Worm (Caenorhabditis elegans) whole organism, L4 larva: Measurements from ENCODE around the gene F55G7.4.
A peak's percentile ranks its signal among the peaks of the same experiment; 100 is the strongest.

Experiments
- F26F4.8 ChIP-seq: fragments of 200-800 bp; sonication (Bioruptor generic); conservative IDR thresholded peaks from 2 replicates; pipeline ENCODE4 v1.3.6; 2022; ENCODE audit warnings: missing genetic modification characterization, missing compliant biosample characterization
- R02D3.7 ChIP-seq: fragments of 150-350 bp; sonication (generic microtip); optimal IDR thresholded peaks from 3 replicates; lab custom pipeline; 2014; ENCODE audit warnings: missing biosample characterization, missing genetic modification characterization
- T20F7.1 ChIP-seq: fragments of 200-800 bp; sonication (Bioruptor generic); optimal IDR thresholded peaks from 2 replicates; lab custom pipeline; 2018; ENCODE audit warnings: mild to moderate bottlenecking, missing genetic modification characterization, missing compliant biosample characterization
- T26A8.4 ChIP-seq: fragments of 200-800 bp; sonication (Bioruptor generic); IDR thresholded peaks from 2 replicates; pipeline ENCODE4 v1.3.6; 2022; ENCODE audit warnings: missing genetic modification characterization, missing compliant biosample characterization
- Y75B8A.6 ChIP-seq: fragments of 200-800 bp; sonication (Bioruptor generic); IDR thresholded peaks from 2 replicates; pipeline ENCODE4 v1.3.6; 2022; ENCODE audit warnings: missing genetic modification reagents, missing genetic modification characterization, missing compliant biosample characterization
- aly-2 ChIP-seq: sonication (generic microtip); optimal IDR thresholded peaks from 2 replicates; lab custom pipeline; 2018; ENCODE audit warnings: missing biosample characterization, missing genetic modification characterization
- ceh-28 ChIP-seq: fragments of 150-350 bp; optimal IDR thresholded peaks from 2 replicates; lab custom pipeline; 2014; ENCODE audit warnings: missing biosample characterization, missing genetic modification reagents, missing genetic modification characterization
- ceh-32 ChIP-seq: sonication (generic microtip); optimal IDR thresholded peaks from 2 replicates; lab custom pipeline; 2016; ENCODE audit warnings: mild to moderate bottlenecking, missing genetic modification characterization, missing compliant biosample characterization; ENCODE audit not compliant: poor library complexity
- ceh-44 ChIP-seq: fragments of 200-800 bp; sonication (Bioruptor generic); IDR thresholded peaks from 2 replicates; pipeline ENCODE4 v1.3.6; 2022; ENCODE audit warnings: missing genetic modification reagents, missing genetic modification characterization, missing compliant biosample characterization
- ceh-62 ChIP-seq: sonication (generic microtip); optimal IDR thresholded peaks from 2 replicates; lab custom pipeline; 2017; ENCODE audit warnings: missing biosample characterization, missing genetic modification characterization
- ceh-82 ChIP-seq: sonication (generic microtip); optimal IDR thresholded peaks from 2 replicates; lab custom pipeline; 2017; ENCODE audit warnings: missing biosample characterization, missing genetic modification characterization
- dpl-1 ChIP-seq: fragments of 150-350 bp; optimal IDR thresholded peaks from 2 replicates; lab custom pipeline; 2014; ENCODE audit warnings: missing biosample characterization, missing genetic modification reagents, missing genetic modification characterization
- fos-1 ChIP-seq: fragments of 150-350 bp; optimal IDR thresholded peaks from 2 replicates; lab custom pipeline; 2014; ENCODE audit warnings: missing biosample characterization, missing genetic modification characterization
- lin-13 ChIP-seq: fragments of 150-350 bp; optimal IDR thresholded peaks from 2 replicates; lab custom pipeline; 2014; ENCODE audit warnings: missing biosample characterization, missing genetic modification reagents, missing genetic modification characterization
- lin-29 ChIP-seq: fragments of 200-800 bp; sonication (Bioruptor generic); IDR thresholded peaks from 2 replicates; pipeline ENCODE4 v1.3.6; 2022; ENCODE audit warnings: missing genetic modification reagents, missing genetic modification characterization, missing compliant biosample characterization
- lin-38 ChIP-seq: fragments of 200-800 bp; sonication (Bioruptor generic); IDR thresholded peaks from 2 replicates; pipeline ENCODE4 v1.3.6; 2022; ENCODE audit warnings: missing genetic modification reagents, missing genetic modification characterization, missing compliant biosample characterization
- lir-3 ChIP-seq: sonication (generic microtip); optimal IDR thresholded peaks from 2 replicates; lab custom pipeline; 2016; ENCODE audit warnings: mild to moderate bottlenecking, missing genetic modification characterization, missing compliant biosample characterization
- madf-9 ChIP-seq: fragments of 200-800 bp; sonication (Bioruptor generic); conservative IDR thresholded peaks from 2 replicates; pipeline ENCODE4 v1.3.6; 2022; ENCODE audit warnings: missing genetic modification reagents, missing genetic modification characterization, missing compliant biosample characterization
- mdt-29 ChIP-seq: fragments of 200-800 bp; sonication (Bioruptor generic); IDR thresholded peaks from 2 replicates; pipeline ENCODE4 v1.3.6; 2022; ENCODE audit warnings: missing genetic modification reagents, missing genetic modification characterization, missing compliant biosample characterization
- nhr-102 ChIP-seq: sonication (generic microtip); optimal IDR thresholded peaks from 2 replicates; lab custom pipeline; 2016; ENCODE audit warnings: mild to moderate bottlenecking, missing genetic modification characterization, moderate library complexity, missing compliant biosample characterization
- nhr-11 ChIP-seq: fragments of 150-350 bp; optimal IDR thresholded peaks from 2 replicates; lab custom pipeline; 2014; ENCODE audit warnings: missing biosample characterization, missing genetic modification characterization
- nhr-237 ChIP-seq: sonication (generic microtip); optimal IDR thresholded peaks from 2 replicates; lab custom pipeline; 2017; ENCODE audit warnings: missing biosample characterization, missing genetic modification characterization
- nhr-28 ChIP-seq: fragments of 150-350 bp; optimal IDR thresholded peaks from 2 replicates; lab custom pipeline; 2014; ENCODE audit warnings: missing biosample characterization, missing genetic modification characterization
- nhr-42 ChIP-seq: fragments of 200-800 bp; sonication (Bioruptor generic); IDR thresholded peaks from 2 replicates; pipeline ENCODE4 v1.3.6; 2022; ENCODE audit warnings: missing genetic modification characterization, missing compliant biosample characterization
- nhr-48 ChIP-seq: sonication (generic microtip); optimal IDR thresholded peaks from 2 replicates; lab custom pipeline; 2016; ENCODE audit warnings: mild to moderate bottlenecking, missing genetic modification characterization, missing compliant biosample characterization
- nhr-6 ChIP-seq: fragments of 150-350 bp; optimal IDR thresholded peaks from 2 replicates; lab custom pipeline; 2014; ENCODE audit warnings: missing biosample characterization, missing genetic modification characterization
- php-3 ChIP-seq: fragments of 200-800 bp; sonication (Bioruptor generic); IDR thresholded peaks from 2 replicates; pipeline ENCODE4 v1.3.6; 2022; ENCODE audit warnings: missing genetic modification reagents, missing genetic modification characterization, missing compliant biosample characterization
- pqm-1 ChIP-seq: sonication (generic microtip); optimal IDR thresholded peaks from 2 replicates; lab custom pipeline; 2017; ENCODE audit warnings: missing biosample characterization, missing genetic modification characterization
- rbr-2 ChIP-seq: sonication (generic microtip); optimal IDR thresholded peaks from 2 replicates; lab custom pipeline; 2016; ENCODE audit warnings: missing genotype, missing genetic modification characterization, missing compliant biosample characterization
- saeg-2 ChIP-seq: fragments of 200-800 bp; sonication (Bioruptor generic); IDR thresholded peaks from 2 replicates; pipeline ENCODE4 v1.3.6; 2022; ENCODE audit warnings: missing genetic modification reagents, missing genetic modification characterization, missing compliant biosample characterization
- spr-3 ChIP-seq: fragments of 200-800 bp; sonication (Bioruptor generic); optimal IDR thresholded peaks from 2 replicates; lab custom pipeline; 2018; ENCODE audit warnings: mild to moderate bottlenecking, missing genetic modification characterization, missing compliant biosample characterization
- unc-62 ChIP-seq, 3 experiments: fragments of 150-350 bp in 1 of 3; sonication (generic microtip); optimal IDR thresholded peaks in 2 of 3; peaks in 1 of 3; 1 replicate in 1 of 3; 2 replicates in 2 of 3; lab custom pipeline; 2014 to 2017; ENCODE audit warnings: missing biosample characterization in 3 of 3, missing genetic modification characterization in 3 of 3, missing genetic modification reagents in 3 of 3, missing genotype in 1 of 3
- vab-7 ChIP-seq: fragments of 200-800 bp; sonication (Bioruptor generic); IDR thresholded peaks from 2 replicates; pipeline ENCODE4 v1.3.6; 2022; ENCODE audit warnings: missing genetic modification reagents, missing genetic modification characterization, missing compliant biosample characterization
- zfp-2 ChIP-seq: sonication (generic microtip); optimal IDR thresholded peaks from 2 replicates; lab custom pipeline; 2016; ENCODE audit warnings: mild to moderate bottlenecking, missing genetic modification characterization, missing compliant biosample characterization
- zfp-3 ChIP-seq: fragments of 200-800 bp; sonication (Bioruptor generic); conservative IDR thresholded peaks from 2 replicates; pipeline ENCODE4 v1.3.6; 2022; ENCODE audit warnings: missing genetic modification reagents, missing genetic modification characterization, missing compliant biosample characterization
- zip-11 ChIP-seq: fragments of 200-800 bp; sonication (Bioruptor generic); IDR thresholded peaks from 2 replicates; pipeline ENCODE4 v1.3.6; 2022; ENCODE audit warnings: missing genetic modification characterization, missing compliant biosample characterization

The F55G7.4 gene

ce11 chrX:11927585-11927984 lies at the start of gene F55G7.4:
Gene F55G7.4, plus strand, starts transcription at chrX:11927885.
- TF ChIP-seq T20F7.1 (GFP tag; lab: Kevin White, UChicago) (no peak), ceh-32 (tag; lab: Kevin White, UChicago) (no peak), nhr-102 (tag; lab: Kevin White, UChicago) (no peak), php-3 (no peak), spr-3 (GFP tag; lab: Kevin White, UChicago) (no peak), vab-7 (GFP tag; lab: Robert Waterston, UW) (no peak), nhr-237 (tag; lab: Kevin White, UChicago) (no peak), ceh-28 (tag; lab: Kevin White, UChicago) (no peak), ceh-82 (no peak), zfp-2 (tag; lab: Kevin White, UChicago) (no peak), dpl-1 (GFP tag; lab: Kevin White, UChicago) (no peak), R02D3.7 (no peak), rbr-2 (tag; lab: Kevin White, UChicago) (no peak), pqm-1 (tag; lab: Kevin White, UChicago) (no peak), zip-11 (GFP tag; lab: Robert Waterston, UW) (no peak), mdt-29 (GFP tag; lab: Robert Waterston, UW) (no peak), nhr-28 (tag; lab: Kevin White, UChicago) (no peak), nhr-42 (GFP tag; lab: Robert Waterston, UW) (no peak), lin-13 (no peak)

DNA sequence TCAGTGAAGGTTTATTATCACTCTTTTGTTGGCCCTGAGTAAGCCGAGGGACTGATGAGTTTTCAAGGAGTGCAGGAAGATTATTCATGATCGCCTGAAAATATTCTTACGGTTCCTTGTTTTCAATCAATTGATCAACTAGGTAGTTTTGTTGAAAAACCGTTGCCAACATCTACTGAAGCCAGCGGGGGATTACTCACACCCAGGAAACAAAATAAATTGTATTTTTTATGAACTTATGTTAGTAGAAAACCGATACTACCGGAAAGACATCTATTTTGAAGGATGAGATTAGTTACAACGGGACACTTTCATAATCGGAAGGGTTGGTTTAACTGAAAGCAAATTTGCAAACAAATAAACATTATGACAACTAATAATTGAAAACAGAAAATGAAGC lies 49.6 kb upstream of the F55G7.4 start, which contains the start of gene Y62H9A.2:
Gene Y62H9A.2, minus strand, starts transcription at position 101 of the 400 bp plus-strand sequence.
- TF ChIP-seq nhr-6: no peak
- no peak for TF ChIP-seq ceh-62 (tag; lab: Kevin White, UChicago)
- no peak for TF ChIP-seq lir-3 (tag; lab: Kevin White, UChicago)
- TF ChIP-seq, all 104 proteins: peak for 0

ce11 chrX:11879871-11880270 lies 47.8 kb upstream of the F55G7.4 start, which contains the start of the genes Y62H9A.3 and Y62H9A.4:
Gene Y62H9A.3, minus strand, starts transcription at chrX:11879971.
Gene Y62H9A.4, plus strand, starts transcription at chrX:11880126.
- TF ChIP-seq unc-62 (GFP tag; optimal IDR thresholded peaks at IDR 0.05 in 1 of 2; lab: Kevin White, UChicago) (peak in 1 of 2 experiments; percentile 55), unc-62 (tag; optimal IDR thresholded peaks at IDR 0.05; lab: Kevin White, UChicago) (no peak), fos-1 (no peak), nhr-11 (tag; lab: Kevin White, UChicago) (no peak), saeg-2 (GFP tag; lab: Robert Waterston, UW) (no peak)

- TF ChIP-seq rbr-2 (tag; lab: Kevin White, UChicago): no peak
- TF ChIP-seq T26A8.4 (GFP tag; lab: Robert Waterston, UW): no peak
- no peak for TF ChIP-seq Y75B8A.6
- TF ChIP-seq madf-9 (GFP tag; lab: Robert Waterston, UW): no peak
- no peak for TF ChIP-seq ceh-28 (tag; lab: Kevin White, UChicago)
- no peak for TF ChIP-seq nhr-48 (tag; lab: Kevin White, UChicago)
- no peak for TF ChIP-seq ceh-44 (GFP tag; lab: Robert Waterston, UW)
- TF ChIP-seq aly-2 (tag; lab: Kevin White, UChicago): no peak
- no peak for TF ChIP-seq lin-29 (GFP tag; lab: Robert Waterston, UW)
- TF ChIP-seq lin-38 (GFP tag; lab: Robert Waterston, UW): no peak
- no peak for TF ChIP-seq F26F4.8 (GFP tag; lab: Robert Waterston, UW)
- TF ChIP-seq ceh-62 (tag; lab: Kevin White, UChicago): no peak
- TF ChIP-seq zfp-3 (GFP tag; lab: Robert Waterston, UW): no peak
These were observed 44.9 kb upstream of the F55G7.4 start, which contains the start of the genes Y62H9A.5 and ule-5 for ce11 chrX:11882800-11883199. Gene Y62H9A.5, minus strand, starts transcription at chrX:11882900. Gene ule-5, plus strand, starts transcription at chrX:11883127.
